Worm (Caenorhabditis elegans) whole organism, young adult: Measurements from ENCODE around the gene C05G5.1.

Experiments used
- Y67H2A.10 ChIP-seq: fragments of 200-800 bp; sonication (Bioruptor generic); conservative IDR thresholded peaks from 2 replicates; pipeline ENCODE4 v1.3.6; 2022; ENCODE audit warnings: missing genetic modification reagents, missing genetic modification characterization, missing compliant biosample characterization
- ama-1 ChIP-seq, 3 experiments: fragments of 150-350 bp in 1 of 3; sonication (generic microtip) in 2 of 3; optimal IDR thresholded peaks; 2 replicates each; lab custom pipeline; 2014 to 2018; ENCODE audit warnings: missing biosample characterization in 2 of 3, missing genetic modification characterization in 2 of 3, missing genetic modification reagents in 2 of 3
- dpl-1 ChIP-seq: fragments of 150-350 bp; optimal IDR thresholded peaks from 2 replicates; lab custom pipeline; 2014; ENCODE audit warnings: missing biosample characterization, missing genetic modification reagents, missing genetic modification characterization
- hmg-1.2 ChIP-seq: fragments of 200-800 bp; sonication (Bioruptor generic); IDR thresholded peaks from 2 replicates; pipeline ENCODE4 v1.3.6; 2022; ENCODE audit warnings: missing genetic modification reagents, missing genetic modification characterization, missing compliant biosample characterization
- snpc-1.1 ChIP-seq: sonication (generic microtip); optimal IDR thresholded peaks from 2 replicates; lab custom pipeline; 2017; ENCODE audit warnings: missing genetic modification characterization, mild to moderate bottlenecking, missing compliant biosample characterization, antibody characterized with exemption, moderate library complexity, missing genotype, missing genetic modification reagents; ENCODE audit not compliant: insufficient read depth
- ztf-26 ChIP-seq: sonication (generic microtip); optimal IDR thresholded peaks from 2 replicates; lab custom pipeline; 2017; ENCODE audit warnings: missing genetic modification characterization, missing compliant biosample characterization
- ztf-28 ChIP-seq: fragments of 200-800 bp; sonication (Bioruptor generic); IDR thresholded peaks from 2 replicates; pipeline ENCODE4 v1.3.6; 2022; ENCODE audit warnings: missing genetic modification reagents, missing genetic modification characterization, missing compliant biosample characterization

ce11 chrX:14701490-14701889, 38.4 kb downstream of the C05G5.1 start, which contains the start of gene F40E10.5:
- no peak for TF ChIP-seq hmg-1.2 (GFP tag; lab: Robert Waterston, UW)
- no peak for TF ChIP-seq dpl-1
- no peak for TF ChIP-seq ztf-26 (tag; lab: Kevin White, UChicago)
- no peak for TF ChIP-seq ama-1 (optimal IDR thresholded peaks at IDR 0.05; lab: Kevin White, UChicago)
- no peak for TF ChIP-seq ama-1 (GFP tag; optimal IDR thresholded peaks at IDR 0.05; lab: Kevin White, UChicago)
- no peak for TF ChIP-seq ztf-28
- TF ChIP-seq Y67H2A.10 (GFP tag; lab: Robert Waterston, UW) = no peak
- TF ChIP-seq snpc-1.1 (tag; lab: Kevin White, UChicago) = no peak
